Fruit fly (Drosophila melanogaster): ENCODE data around the gene grk.

The grk gene

dm6 chr2L:8464107-8464582, 30.7 kb upstream of the grk start, which contains the start of gene prg (continued):
- TF ChIP-seq dmrt11E (tag; optimal IDR thresholded peaks at IDR 0.05), result peak; percentile 51
- peak; percentile 43 for TF ChIP-seq CrebB (tag; optimal IDR thresholded peaks at IDR 0.05)
- TF ChIP-seq CG1602 (GFP tag; optimal IDR thresholded peaks at IDR 0.05), result peak; percentile 49
- TF ChIP-seq CG17802 (tag; optimal IDR thresholded peaks at IDR 0.05), result no peak
- TF ChIP-seq Eip74EF (GFP tag; optimal IDR thresholded peaks at IDR 0.05), result peak in 1 of 2 experiments; percentile 73
- TF ChIP-seq CG12299 (tag; optimal IDR thresholded peaks at IDR 0.05), result peak; percentile 50
- peak; percentile 59 for TF ChIP-seq Dp (GFP tag; optimal IDR thresholded peaks at IDR 0.05)
- peak; percentile 13 for TF ChIP-seq pnt (GFP tag; optimal IDR thresholded peaks at IDR 0.05)
- no peak for TF ChIP-seq gsb (GFP tag; IDR thresholded peaks at IDR 0.05)
- TF ChIP-seq Atf6 (GFP tag; IDR thresholded peaks at IDR 0.05), result peak; percentile 72; the same call in 1 of the 2 replicates
- peak; percentile 97 for TF ChIP-seq HLH4C (GFP tag; IDR thresholded peaks at IDR 0.05; ENCODE audit: partially characterized antibody)
- TF ChIP-seq ERR (GFP tag; optimal IDR thresholded peaks at IDR 0.05), result no peak
- peak in 1 of 2 experiments; percentile 58 for TF ChIP-seq insv (GFP tag; optimal IDR thresholded peaks at IDR 0.05)
- TF ChIP-seq CG8290 (GFP tag; optimal IDR thresholded peaks at IDR 0.05), result peak; percentile 67
- TF ChIP-seq CG8290 (tag; optimal IDR thresholded peaks at IDR 0.05), result peak in 1 of 2 experiments; percentile 61
- peak; percentile 85 for TF ChIP-seq CG18476 (GFP tag; optimal IDR thresholded peaks at IDR 0.05)
- peak; percentile 43 for TF ChIP-seq CG10209 (GFP tag; optimal IDR thresholded peaks at IDR 0.05)
- TF ChIP-seq CG17359 (tag; optimal IDR thresholded peaks at IDR 0.05), result peak; percentile 54
- peak; percentile 97 for TF ChIP-seq Dll (GFP tag; IDR thresholded peaks at IDR 0.05; ENCODE audit: partially characterized antibody)
- peak; percentile 53 for TF ChIP-seq CG13894 (tag; optimal IDR thresholded peaks at IDR 0.05)
- no peak for TF ChIP-seq h (optimal IDR thresholded peaks at IDR 0.05)
- peak; percentile 55 for TF ChIP-seq CG17829 (tag; optimal IDR thresholded peaks at IDR 0.05)
- TF ChIP-seq btn (GFP tag; optimal IDR thresholded peaks at IDR 0.05), result no peak
- peak; percentile 35 for TF ChIP-seq CG8089 (GFP tag; optimal IDR thresholded peaks at IDR 0.05)
- TF ChIP-seq vfl (GFP tag; optimal IDR thresholded peaks at IDR 0.05), result no peak
- TF ChIP-seq CG9609 (GFP tag; optimal IDR thresholded peaks at IDR 0.05), result peak; percentile 9
- TF ChIP-seq seq (GFP tag; IDR thresholded peaks at IDR 0.05), result peak; percentile 38; the same call in 1 of the 2 replicates
- TF ChIP-seq Ada2b (GFP tag; IDR thresholded peaks at IDR 0.05), result peak; percentile 67
- no peak for TF ChIP-seq CG2875 (GFP tag; optimal IDR thresholded peaks at IDR 0.05)
- TF ChIP-seq CG3847 (GFP tag; IDR thresholded peaks at IDR 0.05), result peak; percentile 63
- peak; percentile 53; the same call in 1 of the 2 replicates for TF ChIP-seq CG32532 (GFP tag; IDR thresholded peaks at IDR 0.05)
- peak; percentile 57 for TF ChIP-seq CG5180 (GFP tag; optimal IDR thresholded peaks at IDR 0.05)
- TF ChIP-seq HLHmδ (GFP tag; optimal IDR thresholded peaks at IDR 0.05), result no peak
- TF ChIP-seq scrt (GFP tag; optimal IDR thresholded peaks at IDR 0.05), result no peak
- peak; percentile 76 for TF ChIP-seq stwl (tag; optimal IDR thresholded peaks at IDR 0.05)
- TF ChIP-seq exex (tag; optimal IDR thresholded peaks at IDR 0.05), result peak; percentile 36
- peak; percentile 67 for TF ChIP-seq CG10979 (tag; optimal IDR thresholded peaks at IDR 0.05)
- no peak for TF ChIP-seq croc (GFP tag; conservative IDR thresholded peaks at IDR 0.05)
- TF ChIP-seq ind (GFP tag; optimal IDR thresholded peaks at IDR 0.05), result peak; percentile 43
- TF ChIP-seq sqz (GFP tag; optimal IDR thresholded peaks at IDR 0.05), result peak; percentile 22
- peak; percentile 81 for TF ChIP-seq CG10147 (GFP tag; optimal IDR thresholded peaks at IDR 0.05)
- peak; percentile 49; the same call in 1 of the 2 replicates for TF ChIP-seq ap (GFP tag; IDR thresholded peaks at IDR 0.05)
- no peak for TF ChIP-seq CG17612 (GFP tag; IDR thresholded peaks at IDR 0.05)
- no peak for TF ChIP-seq CG6683 (GFP tag; optimal IDR thresholded peaks at IDR 0.05)
- TF ChIP-seq al (GFP tag; IDR thresholded peaks at IDR 0.05), result peak; percentile 19; the same call in 1 of the 2 replicates
- TF ChIP-seq Xbp1 (GFP tag; optimal IDR thresholded peaks at IDR 0.05), result peak; percentile 64
- no peak for TF ChIP-seq cas (GFP tag; IDR thresholded peaks at IDR 0.05)
- TF ChIP-seq bsh (GFP tag; optimal IDR thresholded peaks at IDR 0.05), result peak; percentile 7 to 58
- TF ChIP-seq Hsf (GFP tag; optimal IDR thresholded peaks at IDR 0.05), result peak; percentile 79
- TF ChIP-seq toy (GFP tag; IDR thresholded peaks at IDR 0.05), result no peak

Measured in whole organism, embryonic.